Fruit fly (Drosophila melanogaster) whole organism, wandering third instar larva: ENCODE data around the gene Ykt6.
A peak's percentile ranks its signal among the peaks of the same experiment; 100 is the strongest.

Experiments used
- Abd-B ChIP-seq: fragments of >200 bp; optimal IDR thresholded peaks from 2 replicates; lab custom pipeline; 2017; ENCODE audit warnings: missing biosample characterization, missing genetic modification characterization
- CG32264 ChIP-seq: fragments of 200-800 bp; sonication (Bioruptor generic); optimal IDR thresholded peaks from 2 replicates; lab custom pipeline; 2016; ENCODE audit warnings: missing biosample characterization, missing genetic modification characterization
- CG9705 ChIP-seq: fragments of 200-800 bp; sonication (Bioruptor generic); optimal IDR thresholded peaks from 2 replicates; lab custom pipeline; 2018; ENCODE audit warnings: missing biosample characterization, mild to moderate bottlenecking, missing genetic modification characterization
- CrebA ChIP-seq: fragments of 200-800 bp; sonication (Bioruptor generic); optimal IDR thresholded peaks from 2 replicates; lab custom pipeline; 2016; ENCODE audit warnings: missing biosample characterization, mild to moderate bottlenecking, missing genetic modification characterization, borderline replicate concordance
- Dif ChIP-seq: fragments of 200-275, 200-300 bp; sonication (Bioruptor generic); optimal IDR thresholded peaks from 2 replicates; lab custom pipeline; 2018; ENCODE audit warnings: missing biosample characterization, missing genetic modification characterization; ENCODE audit not compliant: partially characterized antibody
- GATAd ChIP-seq: sonication (Bioruptor generic); optimal IDR thresholded peaks from 2 replicates; lab custom pipeline; 2016; ENCODE audit warnings: missing biosample characterization, missing genetic modification characterization
- HLH106 ChIP-seq: fragments of 200-800 bp; optimal IDR thresholded peaks from 3 replicates; lab custom pipeline; 2019; ENCODE audit warnings: missing biosample characterization, mild to moderate bottlenecking, missing genetic modification characterization, moderate library complexity
- Hnf4 ChIP-seq: fragments of 200-800 bp; sonication (Bioruptor generic); optimal IDR thresholded peaks from 2 replicates; lab custom pipeline; 2016; ENCODE audit warnings: missing biosample characterization, mild to moderate bottlenecking, missing genetic modification characterization
- Hr78 ChIP-seq: fragments of >200 bp; optimal IDR thresholded peaks from 2 replicates; lab custom pipeline; 2017; ENCODE audit warnings: missing biosample characterization, missing genetic modification characterization
- Hr83 ChIP-seq: fragments of 200-300 bp; sonication (Bioruptor generic); optimal IDR thresholded peaks from 2 replicates; lab custom pipeline; 2016; ENCODE audit warnings: missing biosample characterization, mild to moderate bottlenecking, missing genetic modification characterization, moderate library complexity; ENCODE audit not compliant: poor library complexity, severe bottlenecking
- Jra ChIP-seq: sonication (Bioruptor generic); optimal IDR thresholded peaks from 2 replicates; lab custom pipeline; 2016; ENCODE audit warnings: missing biosample characterization, missing genetic modification characterization
- Mio ChIP-seq: sonication (Bioruptor generic); optimal IDR thresholded peaks from 2 replicates; lab custom pipeline; 2016; ENCODE audit warnings: missing biosample characterization, missing genetic modification characterization
- Myc ChIP-seq: fragments of >200 bp; optimal IDR thresholded peaks from 2 replicates; lab custom pipeline; 2017
- N ChIP-seq: fragments of >200 bp; optimal IDR thresholded peaks from 2 replicates; lab custom pipeline; 2018; ENCODE audit warnings: missing biosample characterization, missing external identifiers, missing genetic modification characterization
- OdsH ChIP-seq: fragments of 200-800 bp; sonication (Bioruptor generic); optimal IDR thresholded peaks from 2 replicates; lab custom pipeline; 2016; ENCODE audit warnings: missing biosample characterization, mild to moderate bottlenecking, missing genetic modification characterization
- Rel ChIP-seq, 2 experiments: fragments of 200-800 bp; sonication (Bioruptor generic) in 1 of 2; optimal IDR thresholded peaks; 2 replicates in 1 of 2; 3 replicates in 1 of 2; lab custom pipeline; 2016 to 2019; ENCODE audit warnings: mild to moderate bottlenecking in 2 of 2, missing biosample characterization in 2 of 2, missing genetic modification characterization in 2 of 2, moderate library complexity in 1 of 2
- Sp1 ChIP-seq: fragments of 200-800 bp; sonication (Bioruptor generic); optimal IDR thresholded peaks from 3 replicates; lab custom pipeline; 2019; ENCODE audit warnings: missing biosample characterization, mild to moderate bottlenecking, missing genetic modification characterization, moderate library complexity
- Vsx2 ChIP-seq: fragments of 200-300, 225-300 bp; sonication (Bioruptor generic); optimal IDR thresholded peaks from 2 replicates; lab custom pipeline; 2018; ENCODE audit warnings: missing biosample characterization, missing genetic modification characterization; ENCODE audit not compliant: partially characterized antibody
- br ChIP-seq: fragments of 200-800 bp; sonication (Bioruptor generic); optimal IDR thresholded peaks from 2 replicates; lab custom pipeline; 2016; ENCODE audit warnings: missing biosample characterization, missing genetic modification characterization
- brk ChIP-seq: fragments of 200-800 bp; sonication (Bioruptor generic); optimal IDR thresholded peaks from 2 replicates; lab custom pipeline; 2016; ENCODE audit warnings: missing biosample characterization, mild to moderate bottlenecking, missing genetic modification characterization
- dl ChIP-seq, 2 experiments: fragments of 175-275, 200-275 bp in 1 of 2; fragments of 200-275 bp in 1 of 2; sonication (Bioruptor generic); optimal IDR thresholded peaks; lab custom pipeline; 2018; ENCODE audit warnings: mild to moderate bottlenecking in 2 of 2, missing biosample characterization in 2 of 2, missing genetic modification characterization in 2 of 2, moderate library complexity in 2 of 2; ENCODE audit not compliant: partially characterized antibody in 2 of 2, insufficient read depth in 1 of 2
- dmrt93B ChIP-seq: fragments of 200-800 bp; sonication (Bioruptor generic); optimal IDR thresholded peaks from 2 replicates; lab custom pipeline; 2018; ENCODE audit warnings: missing biosample characterization, mild to moderate bottlenecking, missing genetic modification characterization
- dsf ChIP-seq: sonication (Bioruptor generic); optimal IDR thresholded peaks from 2 replicates; lab custom pipeline; 2016; ENCODE audit warnings: missing biosample characterization, missing genetic modification characterization, borderline replicate concordance
- ey ChIP-seq: fragments of 200-800 bp; sonication (Bioruptor generic); optimal IDR thresholded peaks from 2 replicates; lab custom pipeline; 2016; ENCODE audit warnings: missing biosample characterization, missing genetic modification characterization
- foxo ChIP-seq, 2 experiments: fragments of 200-800 bp; sonication (Bioruptor generic); optimal IDR thresholded peaks; 2 replicates in 1 of 2; 3 replicates in 1 of 2; lab custom pipeline; 2016 to 2017; ENCODE audit warnings: missing biosample characterization in 2 of 2, missing genetic modification characterization in 2 of 2
- fru ChIP-seq: fragments of 200-800 bp; sonication (Bioruptor generic); optimal IDR thresholded peaks from 3 replicates; lab custom pipeline; 2016; ENCODE audit warnings: missing biosample characterization, mild to moderate bottlenecking, missing genetic modification characterization
- h ChIP-seq: fragments of 200-800 bp; sonication (Bioruptor generic); optimal IDR thresholded peaks from 3 replicates; lab custom pipeline; 2016; ENCODE audit warnings: missing biosample characterization, mild to moderate bottlenecking, missing genetic modification characterization
- jim ChIP-seq: fragments of 175-275, 200-325 bp; sonication (Bioruptor generic); optimal IDR thresholded peaks from 2 replicates; lab custom pipeline; 2016; ENCODE audit warnings: missing biosample characterization, mild to moderate bottlenecking, missing genetic modification characterization
- lola ChIP-seq: fragments of >200 bp; optimal IDR thresholded peaks from 2 replicates; lab custom pipeline; 2017; ENCODE audit warnings: missing biosample characterization, missing genetic modification characterization
- pan ChIP-seq: fragments of >200 bp; optimal IDR thresholded peaks from 2 replicates; lab custom pipeline; 2017
- psq ChIP-seq: fragments of 200-800 bp; sonication (Bioruptor generic); optimal IDR thresholded peaks from 3 replicates; lab custom pipeline; 2017; ENCODE audit warnings: missing biosample characterization, mild to moderate bottlenecking, missing genetic modification characterization, moderate library complexity
- rgr ChIP-seq: fragments of 200-800 bp; sonication (Bioruptor generic); optimal IDR thresholded peaks from 3 replicates; lab custom pipeline; 2016; ENCODE audit warnings: missing biosample characterization, mild to moderate bottlenecking, missing genetic modification characterization
- sage ChIP-seq: fragments of 200-800 bp; sonication (Bioruptor generic); optimal IDR thresholded peaks from 2 replicates; lab custom pipeline; 2016; ENCODE audit warnings: missing biosample characterization, mild to moderate bottlenecking, missing genetic modification characterization
- sv ChIP-seq: fragments of 200-800 bp; sonication (Bioruptor generic); optimal IDR thresholded peaks from 3 replicates; lab custom pipeline; 2016; ENCODE audit warnings: missing biosample characterization, missing genetic modification characterization
- usp ChIP-seq: fragments of >200 bp; optimal IDR thresholded peaks from 2 replicates; lab custom pipeline; 2017; ENCODE audit warnings: missing biosample characterization, missing genetic modification characterization
- woc ChIP-seq: sonication (Bioruptor generic); optimal IDR thresholded peaks from 2 replicates; lab custom pipeline; 2016; ENCODE audit warnings: missing biosample characterization, mild to moderate bottlenecking, missing genetic modification characterization

The Ykt6 gene

DNA sequence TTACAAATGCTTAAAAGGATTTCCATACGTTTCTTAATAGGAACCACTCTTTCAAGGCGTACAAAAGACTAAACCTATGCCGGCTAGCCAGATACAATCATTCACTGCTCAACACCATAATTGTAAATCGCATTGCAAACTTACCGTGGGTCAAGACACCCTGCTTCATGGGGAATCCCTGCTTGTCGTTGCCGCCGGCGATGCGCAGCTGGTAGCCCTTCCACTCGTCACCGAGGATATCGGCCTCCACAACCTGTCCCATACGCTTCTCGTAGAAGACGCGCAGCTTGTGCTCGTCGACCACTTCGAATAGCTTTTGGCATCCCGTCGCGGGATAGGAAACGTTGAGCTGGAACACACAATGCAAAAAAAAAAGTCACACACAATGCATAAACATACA, 19.6 kb upstream of the Ykt6 start:
- no peak for TF ChIP-seq Mio (GFP tag; lab: Kevin White, UChicago)
- TF ChIP-seq Rel (GFP tag; optimal IDR thresholded peaks at IDR 0.05; lab: Kevin White, UChicago): no peak
- peak; percentile 88 for TF ChIP-seq Rel (tag; optimal IDR thresholded peaks at IDR 0.05; lab: Kevin White, UChicago)
- TF ChIP-seq br (GFP tag; lab: Kevin White, UChicago): no peak
- no peak for TF ChIP-seq h

DNA sequence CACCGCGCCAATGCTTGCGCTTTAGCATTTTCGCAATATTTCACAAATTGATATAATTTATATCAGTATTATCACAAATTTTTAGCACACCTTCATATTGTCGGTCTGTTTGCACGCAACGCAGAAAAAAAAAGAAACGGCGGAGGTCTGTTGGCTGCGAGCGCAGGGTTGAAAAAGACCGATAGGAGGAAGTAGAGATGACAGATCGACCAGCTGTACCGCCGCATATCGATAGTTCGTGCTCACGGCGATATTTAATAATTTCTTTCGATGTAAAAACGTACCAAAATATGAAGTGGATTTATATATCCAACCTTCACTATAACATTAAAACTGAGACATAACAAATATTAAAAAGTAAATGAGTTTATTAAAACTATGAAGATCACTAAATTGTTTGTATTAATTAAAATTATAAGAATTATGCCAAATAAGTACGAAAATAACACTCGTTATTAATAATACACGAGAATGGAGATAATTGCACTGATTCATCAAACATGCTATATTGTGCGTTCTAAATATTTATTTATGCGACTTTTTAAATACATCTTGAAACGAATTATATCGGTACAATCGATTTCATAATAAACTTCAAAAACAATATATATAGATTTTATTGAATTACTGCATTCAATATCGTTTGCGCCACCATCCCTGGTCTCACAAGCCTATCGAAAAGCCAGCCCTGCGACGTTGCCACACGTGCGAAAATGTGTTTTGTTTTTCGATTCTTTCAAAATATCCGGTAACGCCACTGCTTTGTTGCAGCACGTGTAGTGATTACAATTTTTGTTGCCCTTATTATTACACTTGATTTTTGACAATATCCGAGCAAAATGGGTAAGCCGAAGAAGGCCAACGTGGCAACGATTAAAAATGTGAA, 18.8 kb upstream of the Ykt6 start, which contains the start of the genes RpS6 and bys:
Gene RpS6 (minus strand): TSS at position 179 of the 886 bp plus-strand sequence.
Gene bys (plus strand): TSS at position 728 of the 886 bp plus-strand sequence.
- peak; percentile 39 for TF ChIP-seq sv (GFP tag; lab: Kevin White, UChicago)
- peak; percentile 60 for TF ChIP-seq Hnf4 (GFP tag; lab: Kevin White, UChicago)
- TF ChIP-seq dl (GFP tag; optimal IDR thresholded peaks at IDR 0.05; lab: Kevin White, UChicago; ENCODE audit: insufficient read depth in 1 of 2, partially characterized antibody in 2 of 2): peak in 1 of 2 experiments; percentile 6
- TF ChIP-seq CrebA (GFP tag; lab: Kevin White, UChicago): no peak
- TF ChIP-seq pan (lab: Kevin White, UChicago): no peak
- TF ChIP-seq usp (GFP tag; lab: Kevin White, UChicago): no peak
- TF ChIP-seq dsf (GFP tag; lab: Kevin White, UChicago): peak; percentile 44
- TF ChIP-seq foxo (GFP tag; optimal IDR thresholded peaks at IDR 0.05; lab: Kevin White, UChicago): peak in 1 of 2 experiments; percentile 43
- peak; percentile 19 for TF ChIP-seq OdsH (GFP tag; lab: Kevin White, UChicago)
- TF ChIP-seq Dif (GFP tag; lab: Kevin White, UChicago): peak; percentile 41
- TF ChIP-seq N: no peak
- TF ChIP-seq Myc: peak; percentile 47
- TF ChIP-seq Rel (GFP tag; optimal IDR thresholded peaks at IDR 0.05; lab: Kevin White, UChicago): no peak
- TF ChIP-seq Rel (tag; optimal IDR thresholded peaks at IDR 0.05; lab: Kevin White, UChicago): no peak
- peak; percentile 7 for TF ChIP-seq sage (GFP tag; lab: Kevin White, UChicago)
- TF ChIP-seq HLH106: peak; percentile 43
- no peak for TF ChIP-seq Mio (GFP tag; lab: Kevin White, UChicago)
- TF ChIP-seq jim: peak; percentile 57
- TF ChIP-seq brk (GFP tag; lab: Kevin White, UChicago): peak; percentile 45
- TF ChIP-seq psq (GFP tag; lab: Kevin White, UChicago): peak; percentile 31
- peak; percentile 19 for TF ChIP-seq fru
- TF ChIP-seq woc (GFP tag; lab: Kevin White, UChicago): peak; percentile 63
- peak; percentile 40 for TF ChIP-seq dmrt93B
- peak; percentile 93 for TF ChIP-seq Hr83 (GFP tag; lab: Kevin White, UChicago)
- TF ChIP-seq ey (GFP tag; lab: Kevin White, UChicago): peak; percentile 7
- TF ChIP-seq CG32264 (GFP tag; lab: Kevin White, UChicago): no peak
- TF ChIP-seq br (GFP tag; lab: Kevin White, UChicago): peak; percentile 48
- TF ChIP-seq Vsx2 (GFP tag; lab: Kevin White, UChicago): no peak
- no peak for TF ChIP-seq Hr78 (GFP tag; lab: Kevin White, UChicago)
- peak; percentile 33 for TF ChIP-seq GATAd (GFP tag; lab: Kevin White, UChicago)
- peak; percentile 10 for TF ChIP-seq Jra (GFP tag; lab: Kevin White, UChicago)
- TF ChIP-seq lola: no peak
- TF ChIP-seq Sp1 (GFP tag; lab: Kevin White, UChicago): peak; percentile 64
- no peak for TF ChIP-seq Abd-B (GFP tag; lab: Kevin White, UChicago)
- TF ChIP-seq rgr (GFP tag; lab: Kevin White, UChicago): peak; percentile 67
- peak; percentile 19 for TF ChIP-seq CG9705 (GFP tag; lab: Kevin White, UChicago)
- peak; percentile 38 for TF ChIP-seq h
